Fruit fly (Drosophila melanogaster) whole organism, embryonic: Measurements from ENCODE around the gene CG13081.
A peak's percentile ranks its signal among the peaks of the same experiment; 100 is the strongest.

Source experiments
- CG10321 ChIP-seq: fragments of 200-800 bp; sonication (Bioruptor generic); IDR thresholded peaks from 2 replicates; pipeline ENCODE4 v1.3.6; 2022; ENCODE audit warnings: missing biosample characterization, missing genetic modification characterization
- CG10431 ChIP-seq: fragments of 200-800 bp; sonication (Bioruptor generic); optimal IDR thresholded peaks from 3 replicates; lab custom pipeline; 2018; ENCODE audit warnings: missing biosample characterization, mild to moderate bottlenecking, missing genetic modification characterization
- CG10979 ChIP-seq: fragments of 200-800 bp; sonication (Bioruptor generic); optimal IDR thresholded peaks from 2 replicates; lab custom pipeline; 2018; ENCODE audit warnings: missing biosample characterization, mild to moderate bottlenecking, missing genetic modification characterization, moderate library complexity
- CG12104 ChIP-seq: fragments of 200-800 bp; sonication (Bioruptor generic); optimal IDR thresholded peaks from 3 replicates; lab custom pipeline; 2016; ENCODE audit warnings: missing biosample characterization, missing genetic modification characterization
- CG12299 ChIP-seq: fragments of 200-800 bp; sonication (Bioruptor generic); optimal IDR thresholded peaks from 2 replicates; lab custom pipeline; 2018; ENCODE audit warnings: missing biosample characterization, mild to moderate bottlenecking, missing genetic modification characterization
- CG12769 ChIP-seq: fragments of 200-800 bp; sonication (Bioruptor generic); optimal IDR thresholded peaks from 2 replicates; lab custom pipeline; 2019; ENCODE audit warnings: missing biosample characterization, mild to moderate bottlenecking, missing genetic modification characterization, moderate library complexity
- CG15601 ChIP-seq: fragments of 200-800 bp; sonication (Bioruptor generic); optimal IDR thresholded peaks from 3 replicates; lab custom pipeline; 2019; ENCODE audit warnings: missing biosample characterization, mild to moderate bottlenecking, missing genetic modification characterization, moderate library complexity
- CG17802 ChIP-seq: fragments of 200-800 bp; sonication (Bioruptor generic); optimal IDR thresholded peaks from 2 replicates; lab custom pipeline; 2018; ENCODE audit warnings: missing biosample characterization, mild to moderate bottlenecking, missing genetic modification characterization, moderate library complexity
- CG2129 ChIP-seq: fragments of 200-800 bp; sonication (Bioruptor generic); IDR thresholded peaks from 2 replicates; pipeline ENCODE4 v1.3.6; 2022; ENCODE audit warnings: missing biosample characterization, missing genetic modification characterization; ENCODE audit not compliant: partially characterized antibody
- CG2199 ChIP-seq: fragments of 200-800 bp; sonication (Bioruptor generic); IDR thresholded peaks from 3 replicates; pipeline ENCODE4 v1.3.6; 2022; ENCODE audit warnings: missing biosample characterization, missing genetic modification characterization
- CG3726 ChIP-seq: fragments of 200-800 bp; sonication (Bioruptor generic); IDR thresholded peaks from 3 replicates; pipeline ENCODE4, ENCODE4 v1.3.6; 2022; ENCODE audit warnings: missing biosample characterization, missing genetic modification characterization
- CG5245 ChIP-seq: fragments of 200-800 bp; sonication (Bioruptor generic); optimal IDR thresholded peaks from 3 replicates; lab custom pipeline; 2016; ENCODE audit warnings: missing biosample characterization, missing genetic modification characterization
- CG6791 ChIP-seq: fragments of 200-800 bp; sonication (Bioruptor generic); IDR thresholded peaks from 3 replicates; pipeline ENCODE4 v1.3.6; 2022; ENCODE audit warnings: missing biosample characterization, missing genetic modification characterization; ENCODE audit not compliant: partially characterized antibody
- CG6813 ChIP-seq: fragments of 200-800 bp; sonication (Bioruptor generic); optimal IDR thresholded peaks from 2 replicates; lab custom pipeline; 2017; ENCODE audit warnings: missing biosample characterization, missing genetic modification characterization, mild to moderate bottlenecking, moderate library complexity, missing genetic modification reagents
- CG8359 ChIP-seq: fragments of 200-800 bp; sonication (Bioruptor generic); optimal IDR thresholded peaks from 2 replicates; lab custom pipeline; 2017; ENCODE audit warnings: missing biosample characterization, mild to moderate bottlenecking, missing genetic modification characterization, borderline replicate concordance
- CG8924 ChIP-seq: fragments of 200-800 bp; optimal IDR thresholded peaks from 3 replicates; lab custom pipeline; 2019; ENCODE audit warnings: missing biosample characterization, mild to moderate bottlenecking, missing genetic modification characterization, moderate library complexity
- CG9797 ChIP-seq: fragments of 200-800 bp; sonication (Bioruptor generic); optimal IDR thresholded peaks from 3 replicates; lab custom pipeline; 2018; ENCODE audit warnings: missing biosample characterization, mild to moderate bottlenecking, missing genetic modification characterization
- Chrac-16 ChIP-seq: fragments of 200-800 bp; sonication (Bioruptor generic); optimal IDR thresholded peaks from 3 replicates; lab custom pipeline; 2016; ENCODE audit warnings: missing biosample characterization, missing genetic modification characterization
- CkIIα-i1 ChIP-seq: fragments of 200-800 bp; sonication (Bioruptor generic); IDR thresholded peaks from 2 replicates; pipeline ENCODE4 v1.3.6; 2022; ENCODE audit warnings: missing biosample characterization, missing genetic modification characterization
- Dek ChIP-seq: fragments of 200-800 bp; sonication (Bioruptor generic); optimal IDR thresholded peaks from 3 replicates; lab custom pipeline; 2019; ENCODE audit warnings: missing biosample characterization, mild to moderate bottlenecking, missing genetic modification characterization, moderate library complexity
- H2.0 ChIP-seq: fragments of 200-800 bp; sonication (Bioruptor generic); IDR thresholded peaks from 2 replicates; pipeline ENCODE4 v1.3.6; 2022; ENCODE audit warnings: missing biosample characterization, missing genetic modification characterization
- HHEX ChIP-seq: fragments of 200-800 bp; sonication (Bioruptor generic); optimal IDR thresholded peaks from 3 replicates; lab custom pipeline; 2017; ENCODE audit warnings: missing biosample characterization, mild to moderate bottlenecking, missing genetic modification characterization, missing genetic modification reagents
- HLH3B ChIP-seq: fragments of 200-800 bp; sonication (Bioruptor generic); IDR thresholded peaks from 2 replicates; pipeline ENCODE4 v1.3.6; 2022; ENCODE audit warnings: missing biosample characterization, missing genetic modification characterization
- Hr51 ChIP-seq, 2 experiments: fragments of 200-800 bp; sonication (Bioruptor generic); optimal IDR thresholded peaks; 2 replicates in 1 of 2; 3 replicates in 1 of 2; lab custom pipeline; 2016 to 2018; ENCODE audit warnings: missing biosample characterization in 2 of 2, missing genetic modification characterization in 2 of 2, mild to moderate bottlenecking in 1 of 2, moderate library complexity in 1 of 2
- Max ChIP-seq: fragments of 200-800 bp; sonication (Bioruptor generic); optimal IDR thresholded peaks from 2 replicates; lab custom pipeline; 2016; ENCODE audit warnings: missing biosample characterization, mild to moderate bottlenecking, missing genetic modification characterization
- Med ChIP-seq: fragments of 200-800 bp; sonication (Bioruptor generic); peaks from one replicate; lab custom pipeline; 2016; ENCODE audit warnings: missing biosample characterization, missing genetic modification characterization, mild to moderate bottlenecking, inconsistent platforms, moderate library complexity
- Meics ChIP-seq: fragments of 200-800 bp; sonication (Bioruptor generic); optimal IDR thresholded peaks from 2 replicates; lab custom pipeline; 2017; ENCODE audit warnings: missing biosample characterization, mild to moderate bottlenecking, missing genetic modification characterization
- Myb ChIP-seq: fragments of 200-800 bp; sonication (Bioruptor generic); optimal IDR thresholded peaks from 2 replicates; lab custom pipeline; 2016; ENCODE audit warnings: missing biosample characterization, missing genetic modification characterization
- PHDP ChIP-seq: fragments of 200-800 bp; sonication (Bioruptor generic); optimal IDR thresholded peaks from 3 replicates; lab custom pipeline; 2018; ENCODE audit warnings: missing biosample characterization, mild to moderate bottlenecking, missing genetic modification characterization, moderate library complexity
- Ptx1 ChIP-seq: fragments of 200-800 bp; sonication (Bioruptor generic); IDR thresholded peaks from 2 replicates; pipeline ENCODE4 v1.3.6; 2022; ENCODE audit warnings: missing biosample characterization, missing genetic modification characterization
- Sox102F ChIP-seq: fragments of 200-800 bp; sonication (Bioruptor generic); optimal IDR thresholded peaks from 2 replicates; lab custom pipeline; 2018; ENCODE audit warnings: missing biosample characterization, mild to moderate bottlenecking, missing genetic modification characterization, moderate library complexity
- Sry-β ChIP-seq: fragments of 200-800 bp; sonication (Bioruptor generic); optimal IDR thresholded peaks from 2 replicates; lab custom pipeline; 2018; ENCODE audit warnings: missing biosample characterization, mild to moderate bottlenecking, missing genetic modification characterization, moderate library complexity
- YL-1 ChIP-seq: fragments of 200-800 bp; sonication (Bioruptor generic); optimal IDR thresholded peaks from 3 replicates; lab custom pipeline; 2017; ENCODE audit warnings: missing biosample characterization, mild to moderate bottlenecking, missing genetic modification characterization
- bbx ChIP-seq: fragments of 200-800 bp; sonication (Bioruptor generic); IDR thresholded peaks from 2 replicates; pipeline ENCODE4 v1.3.6; 2022; ENCODE audit warnings: missing biosample characterization, missing genetic modification characterization; ENCODE audit not compliant: partially characterized antibody
- chinmo ChIP-seq: fragments of 200-800 bp; sonication (Bioruptor generic); IDR thresholded peaks from 4 replicates; pipeline ENCODE4 v1.3.6; 2022; ENCODE audit warnings: missing biosample characterization, missing genetic modification characterization; ENCODE audit not compliant: partially characterized antibody
- dpn ChIP-seq, 2 experiments: fragments of 200-800 bp; sonication (Bioruptor generic); optimal IDR thresholded peaks; 3 replicates each; lab custom pipeline; 2016; ENCODE audit warnings: missing biosample characterization in 2 of 2, missing genetic modification characterization in 2 of 2
- hkb ChIP-seq, 2 experiments: fragments of 200-800 bp in 1 of 2; fragments of >200 bp in 1 of 2; sonication (Bioruptor generic) in 1 of 2; IDR thresholded peaks in 1 of 2; optimal IDR thresholded peaks in 1 of 2; 2 replicates each; pipeline versions ENCODE4 v1.3.6 to Lab custom; 2017 to 2022; ENCODE audit warnings: missing biosample characterization in 1 of 2, missing genetic modification characterization in 1 of 2
- kah ChIP-seq: fragments of 200-800 bp; sonication (Bioruptor generic); optimal IDR thresholded peaks from 2 replicates; lab custom pipeline; 2018; ENCODE audit warnings: missing biosample characterization, mild to moderate bottlenecking, missing genetic modification characterization
- ken ChIP-seq: fragments of 200-800 bp; sonication (Bioruptor generic); IDR thresholded peaks from 3 replicates; pipeline ENCODE4 v1.3.6; 2022; ENCODE audit warnings: missing biosample characterization, missing genetic modification characterization
- lbe ChIP-seq: fragments of 200-800 bp; sonication (Bioruptor generic); optimal IDR thresholded peaks from 2 replicates; lab custom pipeline; 2016; ENCODE audit warnings: missing biosample characterization, mild to moderate bottlenecking, missing genetic modification characterization
- lmd ChIP-seq: fragments of 200-800 bp; sonication (Bioruptor generic); IDR thresholded peaks from 2 replicates; pipeline ENCODE4 v1.3.6; 2022; ENCODE audit warnings: missing biosample characterization, missing genetic modification characterization
- onecut ChIP-seq: fragments of 200-800 bp; sonication (Bioruptor generic); IDR thresholded peaks from 2 replicates; pipeline ENCODE4 v1.3.6; 2022; ENCODE audit warnings: missing biosample characterization, missing genetic modification characterization
- peb ChIP-seq: fragments of 200-800 bp; sonication (Bioruptor generic); IDR thresholded peaks from 2 replicates; pipeline ENCODE4 v1.3.6; 2022; ENCODE audit warnings: missing biosample characterization, missing genetic modification characterization
- ssp ChIP-seq: fragments of 200-800 bp; sonication (Bioruptor generic); IDR thresholded peaks from 2 replicates; pipeline ENCODE4 v1.3.6; 2022; ENCODE audit warnings: missing biosample characterization, missing genetic modification characterization
- tup ChIP-seq: fragments of 200-800 bp; sonication (Bioruptor generic); optimal IDR thresholded peaks from 2 replicates; lab custom pipeline; 2016; ENCODE audit warnings: missing biosample characterization, mild to moderate bottlenecking, missing genetic modification characterization, moderate library complexity
- unc-4 ChIP-seq: fragments of 200-800 bp; sonication (Bioruptor generic); IDR thresholded peaks from 2 replicates; pipeline ENCODE4 v1.3.6; 2022; ENCODE audit warnings: missing biosample characterization, missing genetic modification characterization; ENCODE audit not compliant: partially characterized antibody
- vvl ChIP-seq: fragments of 200-800 bp; sonication (Bioruptor generic); IDR thresholded peaks from 2 replicates; pipeline ENCODE4 v1.3.6; 2022; ENCODE audit warnings: missing biosample characterization, missing genetic modification characterization
- zen ChIP-seq: fragments of 200-800 bp; sonication (Bioruptor generic); optimal IDR thresholded peaks from 3 replicates; lab custom pipeline; 2018; ENCODE audit warnings: missing biosample characterization, mild to moderate bottlenecking, missing genetic modification characterization, moderate library complexity

Gene CG13081

DNA sequence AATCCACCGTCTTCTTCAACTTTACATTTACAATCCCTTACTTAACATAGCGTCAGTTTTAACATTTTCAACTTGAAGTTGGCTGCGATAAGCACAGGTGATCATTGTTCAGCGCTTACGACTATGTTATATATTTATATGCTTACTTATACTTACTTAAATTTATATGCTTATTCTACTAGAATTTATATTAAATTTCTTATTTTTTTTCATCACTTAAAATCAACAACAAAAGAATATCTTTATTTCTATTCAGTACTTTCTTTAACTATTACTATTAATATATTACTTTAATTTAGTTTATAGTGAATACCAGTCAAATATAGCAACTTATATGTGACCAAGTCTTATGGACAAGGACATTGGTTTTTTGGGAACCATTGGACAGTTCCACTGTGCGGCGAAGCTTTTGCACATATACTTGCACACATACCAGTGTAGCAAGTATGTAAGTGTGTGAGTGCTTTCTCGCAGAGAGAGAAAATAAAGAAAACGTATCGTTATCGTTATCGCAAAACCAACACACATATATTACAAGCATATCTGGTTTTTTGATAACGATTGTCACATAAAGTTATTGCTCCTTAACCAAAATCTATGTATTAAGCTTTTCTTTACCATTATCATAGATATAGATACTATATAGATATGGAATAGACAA lies 23.1 kb upstream of the CG13081 start, which contains the start of gene Hasp (continued):
- TF ChIP-seq Max (peak; percentile 51), CG3726 (no peak), HLH3B (GFP tag; lab: Robert Waterston, UW) (peak; percentile 45; the same call in 1 of the 2 replicates), CG5245 (GFP tag; lab: Kevin White, UChicago) (peak; percentile 24), CG15601 (tag; lab: Kevin White, UChicago) (peak; percentile 17), Ptx1 (peak; percentile 51), PHDP (peak; percentile 61), ken (GFP tag; lab: Robert Waterston, UW) (peak; percentile 21; the same call in 1 of the 3 replicates), CG12769 (tag; lab: Kevin White, UChicago) (no peak), CG17802 (tag; lab: Kevin White, UChicago) (no peak), onecut (peak; percentile 33), Sox102F (GFP tag; lab: Kevin White, UChicago) (no peak), ssp (GFP tag; lab: Robert Waterston, UW) (0 out of 2 replicates have a peak, but pooled peaks have one; percentile 23), CG12104 (GFP tag; lab: Kevin White, UChicago) (peak; percentile 36), peb (GFP tag; lab: Robert Waterston, UW) (no peak), CG8924 (tag; lab: Kevin White, UChicago) (peak; percentile 9), CG10979 (tag; lab: Kevin White, UChicago) (peak; percentile 74), vvl (GFP tag; lab: Robert Waterston, UW) (peak; percentile 83), Meics (peak; percentile 67), Hr51 (GFP tag; optimal IDR thresholded peaks at IDR 0.05; lab: Kevin White, UChicago) (peak in 1 of 2 experiments; percentile 70), CG10321 (GFP tag; lab: Robert Waterston, UW) (no peak), CG12299 (tag; lab: Kevin White, UChicago) (no peak), CG6813 (GFP tag; lab: Kevin White, UChicago) (peak; percentile 12), CG8359 (GFP tag; lab: Kevin White, UChicago) (no peak), H2.0 (0 out of 2 replicates have a peak, but pooled peaks have one; percentile 19), Myb (peak; percentile 21), CG2199 (no peak), Dek (tag; lab: Kevin White, UChicago) (peak; percentile 18), unc-4 (GFP tag; lab: Robert Waterston, UW) (peak; percentile 61), hkb (optimal IDR thresholded peaks at IDR 0.05; lab: Kevin White, UChicago) (no peak), hkb (GFP tag; IDR thresholded peaks at IDR 0.05; lab: Robert Waterston, UW) (peak; percentile 52; the same call in 1 of the 2 replicates), HHEX (peak; percentile 39), lmd (peak; percentile 58; the same call in 1 of the 2 replicates)

DNA sequence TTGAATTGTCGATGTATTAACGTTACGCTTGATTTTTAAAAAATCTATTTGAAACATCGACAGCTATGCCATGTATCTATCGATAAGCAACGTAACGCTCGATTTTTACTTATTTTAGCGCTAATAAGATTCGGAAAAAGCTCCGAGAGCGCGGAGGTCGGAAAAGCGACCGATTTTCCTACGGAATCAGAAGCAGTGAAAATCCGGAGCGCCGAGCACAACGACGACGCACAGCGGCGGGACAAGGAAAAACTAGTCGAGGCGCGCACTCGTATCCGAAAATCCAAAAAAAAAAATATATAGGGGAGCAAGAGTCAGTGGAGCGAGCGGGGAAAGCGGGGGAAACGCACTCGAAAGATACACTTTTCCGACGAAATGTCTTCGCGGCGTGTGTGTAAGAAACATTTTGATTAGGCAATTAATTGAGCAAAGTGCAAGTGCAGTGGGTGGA lies 21.7 kb upstream of the CG13081 start, which contains the start of gene CG10132:
CG10132 (plus strand) TSS at position 189 of the 451 bp plus-strand sequence.
- TF ChIP-seq dpn (GFP tag; optimal IDR thresholded peaks at IDR 0.05; lab: Kevin White, UChicago) (no peak), Sry-β (GFP tag; lab: Kevin White, UChicago) (no peak), lbe (GFP tag; lab: Kevin White, UChicago) (no peak), YL-1 (GFP tag; lab: Kevin White, UChicago) (peak; percentile 13), bbx (peak; percentile 53; the same call in 1 of the 2 replicates), zen (tag; lab: Kevin White, UChicago) (no peak), Med (GFP tag; lab: Kevin White, UChicago) (no peak), kah (no peak), CG10431 (GFP tag; lab: Kevin White, UChicago) (no peak), CkIIα-i1 (GFP tag; lab: Robert Waterston, UW) (no peak), CG2129 (GFP tag; lab: Robert Waterston, UW) (no peak), Chrac-16 (GFP tag; lab: Kevin White, UChicago) (no peak), CG6791 (GFP tag; lab: Robert Waterston, UW) (peak; percentile 56; the same call in 1 of the 3 replicates), Max (no peak), chinmo (GFP tag; lab: Robert Waterston, UW) (0 out of 4 replicates have a peak, but pooled peaks have one; percentile 57), Dek (tag; lab: Kevin White, UChicago) (no peak), tup (GFP tag; lab: Kevin White, UChicago) (no peak), CG9797 (GFP tag; lab: Kevin White, UChicago) (no peak)
